Fruit fly (Drosophila melanogaster) whole organism, pupa: Measurements from ENCODE around the gene Vha36-3.

Experiments
- CG12605 ChIP-seq: fragments of 200-800 bp; sonication (Bioruptor generic); IDR thresholded peaks from 2 replicates; pipeline ENCODE4 v1.3.6; 2022; ENCODE audit warnings: missing biosample characterization, missing genetic modification characterization
- CG14655 ChIP-seq: fragments of 200-800 bp; sonication (Bioruptor generic); optimal IDR thresholded peaks from 3 replicates; lab custom pipeline; 2017; ENCODE audit warnings: mild to moderate bottlenecking, missing biosample characterization, missing genetic modification reagents, missing genetic modification characterization
- CG15710 ChIP-seq: fragments of 200-800 bp; sonication (Bioruptor generic); optimal IDR thresholded peaks from 2 replicates; lab custom pipeline; 2018; ENCODE audit warnings: missing biosample characterization, mild to moderate bottlenecking, missing genetic modification characterization, moderate library complexity
- CG17806 ChIP-seq: fragments of 200-800 bp; sonication (Bioruptor generic); optimal IDR thresholded peaks from 2 replicates; lab custom pipeline; 2018; ENCODE audit warnings: missing biosample characterization, mild to moderate bottlenecking, missing genetic modification characterization, moderate library complexity
- CG34367 ChIP-seq: fragments of 200-800 bp; sonication (Bioruptor generic); optimal IDR thresholded peaks from 2 replicates; lab custom pipeline; 2018; ENCODE audit warnings: missing biosample characterization, mild to moderate bottlenecking, missing genetic modification characterization
- CG4496 ChIP-seq: fragments of 200-800 bp; sonication (Bioruptor generic); IDR thresholded peaks from 3 replicates; pipeline ENCODE4 v1.3.6; 2022; ENCODE audit warnings: missing biosample characterization, missing genetic modification characterization
- CG8301 ChIP-seq: fragments of 200-800 bp; sonication (Bioruptor generic); optimal IDR thresholded peaks from 2 replicates; lab custom pipeline; 2018; ENCODE audit warnings: missing biosample characterization, mild to moderate bottlenecking, missing genetic modification characterization
- CG9948 ChIP-seq: fragments of 200-800 bp; sonication (Bioruptor generic); optimal IDR thresholded peaks from 2 replicates; lab custom pipeline; 2018; ENCODE audit warnings: missing biosample characterization, mild to moderate bottlenecking, missing genetic modification characterization, moderate library complexity
- Pif1A ChIP-seq: fragments of 200-800 bp; sonication (Bioruptor generic); optimal IDR thresholded peaks from 3 replicates; lab custom pipeline; 2016; ENCODE audit warnings: missing biosample characterization, missing genetic modification characterization
- Pif1B ChIP-seq: fragments of 200-800 bp; sonication (Bioruptor generic); optimal IDR thresholded peaks from 3 replicates; lab custom pipeline; 2016; ENCODE audit warnings: missing biosample characterization, missing genetic modification characterization
- Snoo ChIP-seq: fragments of 200-800 bp; sonication (Bioruptor generic); optimal IDR thresholded peaks from 3 replicates; lab custom pipeline; 2017; ENCODE audit warnings: missing biosample characterization, mild to moderate bottlenecking, missing genetic modification characterization, inconsistent platforms
- gl ChIP-seq: fragments of 200-800 bp; sonication (Bioruptor generic); optimal IDR thresholded peaks from 2 replicates; lab custom pipeline; 2018; ENCODE audit warnings: missing biosample characterization, mild to moderate bottlenecking, missing genetic modification characterization

DNA sequence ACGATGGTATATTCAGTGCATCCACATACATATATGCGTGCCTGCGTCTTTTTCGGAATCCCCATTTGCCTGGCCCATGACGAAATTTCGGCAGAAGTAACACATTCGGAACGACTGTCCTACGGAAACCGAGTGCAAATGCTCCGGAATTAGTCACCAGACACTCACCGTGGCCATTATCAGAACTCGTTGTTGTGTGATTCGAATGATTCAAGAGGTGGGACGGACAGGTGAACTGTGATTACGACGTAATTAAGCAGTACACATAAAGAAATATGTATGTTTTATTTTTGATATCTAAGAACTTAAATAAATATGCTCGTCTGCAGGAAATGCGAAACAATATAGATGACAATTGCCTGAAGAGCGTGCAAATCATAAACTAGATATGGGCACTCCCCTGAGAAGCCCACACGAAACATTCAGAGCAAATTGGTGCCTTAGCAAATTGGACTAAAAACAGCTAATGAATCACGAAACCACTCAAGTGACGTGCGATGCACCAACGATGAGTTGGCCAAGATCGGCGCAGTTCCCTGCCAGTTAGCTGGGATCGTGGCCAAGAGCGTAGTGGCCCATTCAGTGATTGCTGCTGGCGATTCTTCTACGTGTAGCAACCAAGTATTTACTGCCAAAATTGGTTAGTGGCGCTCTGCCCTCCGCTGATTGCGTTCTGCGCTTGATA is 11.1 kb upstream of the Vha36-3 start:
- TF ChIP-seq CG15710 (no peak), gl (tag; lab: Kevin White, UChicago) (no peak), Snoo (tag; lab: Kevin White, UChicago) (no peak), CG8301 (no peak), Pif1A (GFP tag; lab: Kevin White, UChicago) (no peak), CG17806 (tag; lab: Kevin White, UChicago) (no peak), CG12605 (GFP tag; lab: Robert Waterston, UW) (no peak), CG4496 (GFP tag; lab: Robert Waterston, UW) (no peak), CG34367 (no peak), CG14655 (no peak), Pif1B (no peak), CG9948 (tag; lab: Kevin White, UChicago) (no peak)
